Worm (Caenorhabditis elegans) whole organism, early embryonic: ENCODE data around the gene clec-6.

ENCODE experiments used
- B0310.2 ChIP-seq: sonication (generic microtip); optimal IDR thresholded peaks from 2 replicates; lab custom pipeline; 2016; ENCODE audit warnings: mild to moderate bottlenecking, missing genetic modification characterization, missing compliant biosample characterization
- F13C5.2 ChIP-seq: sonication (generic microtip); optimal IDR thresholded peaks from 2 replicates; lab custom pipeline; 2017; ENCODE audit warnings: mild to moderate bottlenecking, missing genetic modification characterization, inconsistent platforms, missing compliant biosample characterization
- ama-1 ChIP-seq: fragments of 150-350 bp; optimal IDR thresholded peaks from 2 replicates; lab custom pipeline; 2014
- ceh-13 ChIP-seq: fragments of 200-800 bp; sonication (Bioruptor generic); optimal IDR thresholded peaks from 2 replicates; lab custom pipeline; 2018; ENCODE audit warnings: mild to moderate bottlenecking, missing genetic modification characterization, missing compliant biosample characterization
- ceh-36 ChIP-seq: sonication (generic microtip); optimal IDR thresholded peaks from 2 replicates; lab custom pipeline; 2016; ENCODE audit warnings: missing genetic modification characterization, inconsistent platforms, missing compliant biosample characterization
- flt-1 ChIP-seq: fragments of 200-800 bp; sonication (Bioruptor generic); IDR thresholded peaks from 2 replicates; pipeline ENCODE4 v1.3.6; 2022; ENCODE audit warnings: missing genetic modification characterization, missing compliant biosample characterization
- hmbx-1 ChIP-seq: sonication (generic microtip); optimal IDR thresholded peaks from 2 replicates; lab custom pipeline; 2016; ENCODE audit warnings: mild to moderate bottlenecking, missing genetic modification characterization, missing compliant biosample characterization
- hmg-4 ChIP-seq: fragments of 200-800 bp; sonication (Bioruptor generic); optimal IDR thresholded peaks from 2 replicates; lab custom pipeline; 2018; ENCODE audit warnings: mild to moderate bottlenecking, missing genetic modification characterization, missing compliant biosample characterization
- hnd-1 ChIP-seq: sonication (generic microtip); optimal IDR thresholded peaks from 2 replicates; lab custom pipeline; 2016; ENCODE audit warnings: missing genetic modification characterization, missing compliant biosample characterization
- pes-1 ChIP-seq: fragments of 200-800 bp; sonication (Bioruptor generic); IDR thresholded peaks from 2 replicates; pipeline ENCODE4 v1.3.6; 2022; ENCODE audit warnings: missing genetic modification reagents, missing genetic modification characterization, missing compliant biosample characterization
- sea-1 ChIP-seq: fragments of 200-800 bp; sonication (Bioruptor generic); conservative IDR thresholded peaks from 2 replicates; pipeline ENCODE4 v1.3.6; 2022; ENCODE audit warnings: missing genetic modification characterization, missing compliant biosample characterization
- tbx-11 ChIP-seq: fragments of 200-800 bp; sonication (Bioruptor generic); IDR thresholded peaks from 2 replicates; pipeline ENCODE4 v1.3.6; 2022; ENCODE audit warnings: missing genetic modification characterization, missing compliant biosample characterization
- tbx-37 ChIP-seq: fragments of 200-800 bp; sonication (Bioruptor generic); conservative IDR thresholded peaks from 2 replicates; pipeline ENCODE4 v1.3.6; 2022; ENCODE audit warnings: missing genetic modification reagents, missing genetic modification characterization, missing compliant biosample characterization
- tra-4 ChIP-seq: sonication (generic microtip); optimal IDR thresholded peaks from 2 replicates; lab custom pipeline; 2017; ENCODE audit warnings: missing genetic modification characterization, missing compliant biosample characterization

DNA sequence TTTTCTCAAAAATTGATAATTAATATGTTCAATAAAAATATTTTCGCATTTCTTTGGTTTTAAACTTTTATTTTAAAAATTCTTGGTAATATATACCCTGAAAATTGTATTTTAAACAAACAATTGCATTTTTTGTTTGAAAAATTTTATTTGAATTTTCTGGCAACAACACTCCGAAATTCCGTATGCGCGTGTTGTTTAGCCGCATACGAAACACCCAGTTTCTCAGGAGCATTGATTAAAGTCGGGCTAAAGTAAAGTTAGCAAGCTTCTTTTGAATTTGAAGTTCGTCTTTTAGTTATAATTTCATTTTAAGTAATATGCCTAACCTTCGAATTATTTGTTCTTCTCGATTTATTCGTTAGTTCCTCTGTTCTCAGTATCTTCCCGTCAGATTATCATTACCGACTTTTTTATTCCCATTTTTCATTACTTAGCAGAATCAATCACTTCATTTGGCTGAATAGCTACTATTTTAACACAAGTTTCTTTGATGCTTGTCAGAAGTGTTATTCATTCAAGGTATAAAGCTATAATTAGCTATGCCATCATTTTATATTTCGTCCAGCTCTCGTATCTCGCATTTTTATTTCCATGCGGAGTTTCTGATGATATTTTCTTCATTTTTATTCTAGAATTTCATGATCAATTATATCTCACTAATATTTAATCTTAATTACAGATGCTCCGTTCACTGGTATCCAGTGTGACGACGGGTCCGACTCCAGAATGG, 47.8 kb upstream of the clec-6 start, which contains the start of gene mrps-18C:
- TF ChIP-seq tbx-11 (GFP tag; lab: Robert Waterston, UW) (no peak), sea-1 (GFP tag; lab: Robert Waterston, UW) (no peak), ceh-36 (tag; lab: Kevin White, UChicago) (no peak), ama-1 (no peak), hmbx-1 (tag; lab: Kevin White, UChicago) (no peak), hmg-4 (no peak), ceh-13 (GFP tag; lab: Kevin White, UChicago) (no peak), hnd-1 (tag; lab: Kevin White, UChicago) (no peak), tra-4 (tag; lab: Kevin White, UChicago) (no peak), tbx-37 (GFP tag; lab: Robert Waterston, UW) (no peak), F13C5.2 (tag; lab: Kevin White, UChicago) (no peak), pes-1 (GFP tag; lab: Robert Waterston, UW) (no peak), B0310.2 (tag; lab: Kevin White, UChicago) (no peak), flt-1 (GFP tag; lab: Robert Waterston, UW) (no peak)
